Worm (Caenorhabditis elegans) whole organism, L2 larva: ENCODE measurements around the gene Y55F3C.10.

Experiments used
- C34F6.9 ChIP-seq: fragments of 150-350 bp; optimal IDR thresholded peaks from 2 replicates; lab custom pipeline; 2014; ENCODE audit warnings: missing biosample characterization, missing genetic modification characterization
- F13H6.1 ChIP-seq: sonication (generic microtip); optimal IDR thresholded peaks from 2 replicates; lab custom pipeline; 2016; ENCODE audit warnings: missing genetic modification characterization, missing compliant biosample characterization
- R02D3.7 ChIP-seq: fragments of 150-350 bp; optimal IDR thresholded peaks from 2 replicates; lab custom pipeline; 2014; ENCODE audit warnings: missing biosample characterization, missing genetic modification characterization
- Y55F3AM.14 ChIP-seq: fragments of 200-800 bp; sonication (Bioruptor generic); optimal IDR thresholded peaks from 2 replicates; lab custom pipeline; 2018; ENCODE audit warnings: mild to moderate bottlenecking, missing genetic modification characterization, missing compliant biosample characterization
- ZK546.5 ChIP-seq: sonication (generic microtip); optimal IDR thresholded peaks from 2 replicates; lab custom pipeline; 2017; ENCODE audit warnings: missing biosample characterization, missing genetic modification characterization
- alr-1 ChIP-seq: fragments of 150-350 bp; optimal IDR thresholded peaks from 2 replicates; lab custom pipeline; 2014; ENCODE audit warnings: missing biosample characterization, missing genetic modification characterization
- aly-2 ChIP-seq: fragments of 150-350 bp; optimal IDR thresholded peaks from 2 replicates; lab custom pipeline; 2014; ENCODE audit warnings: missing biosample characterization, missing genetic modification characterization
- ama-1 ChIP-seq: fragments of 150-350 bp; optimal IDR thresholded peaks from 2 replicates; lab custom pipeline; 2018; ENCODE audit warnings: inconsistent platforms
- blmp-1 ChIP-seq: sonication (generic microtip); optimal IDR thresholded peaks from 2 replicates; lab custom pipeline; 2017; ENCODE audit warnings: missing genetic modification characterization, mild to moderate bottlenecking, missing compliant biosample characterization, antibody characterized with exemption, moderate library complexity; ENCODE audit not compliant: insufficient read depth
- ceh-16 ChIP-seq: fragments of 150-350 bp; optimal IDR thresholded peaks from 2 replicates; lab custom pipeline; 2014; ENCODE audit warnings: missing biosample characterization, missing genetic modification characterization
- crh-2 ChIP-seq: sonication (generic microtip); optimal IDR thresholded peaks from 2 replicates; lab custom pipeline; 2017; ENCODE audit warnings: missing biosample characterization, missing genetic modification characterization
- dmd-4 ChIP-seq: sonication (generic microtip); optimal IDR thresholded peaks from 2 replicates; lab custom pipeline; 2017; ENCODE audit warnings: missing biosample characterization, missing genetic modification characterization
- elt-1 ChIP-seq: fragments of 150-350 bp; optimal IDR thresholded peaks from 2 replicates; lab custom pipeline; 2014; ENCODE audit warnings: missing biosample characterization, missing genetic modification characterization
- elt-3 ChIP-seq: sonication (generic microtip); optimal IDR thresholded peaks from 2 replicates; lab custom pipeline; 2017; ENCODE audit warnings: missing biosample characterization, missing genetic modification characterization
- fos-1 ChIP-seq: fragments of 150-350 bp; optimal IDR thresholded peaks from 2 replicates; lab custom pipeline; 2014; ENCODE audit warnings: missing biosample characterization, missing genetic modification characterization
- lin-11 ChIP-seq: fragments of 150-350 bp; sonication (generic microtip); optimal IDR thresholded peaks from 2 replicates; lab custom pipeline; 2014; ENCODE audit warnings: missing biosample characterization, missing genetic modification characterization, inconsistent platforms, mixed read lengths
- lin-13 ChIP-seq: fragments of 150-350 bp; optimal IDR thresholded peaks from 2 replicates; lab custom pipeline; 2014; ENCODE audit warnings: missing biosample characterization, missing genetic modification reagents, missing genetic modification characterization
- lin-39 ChIP-seq: fragments of 150-350 bp; optimal IDR thresholded peaks from 2 replicates; lab custom pipeline; 2014; ENCODE audit warnings: missing biosample characterization, missing genetic modification reagents, missing genetic modification characterization
- lsy-2 ChIP-seq, 2 experiments: fragments of 150-350 bp in 1 of 2; sonication (generic microtip) in 1 of 2; optimal IDR thresholded peaks; 2 replicates each; lab custom pipeline; 2014 to 2017; ENCODE audit warnings: missing biosample characterization in 2 of 2, missing genetic modification characterization in 2 of 2
- mab-5 ChIP-seq: fragments of 150-350 bp; optimal IDR thresholded peaks from 2 replicates; lab custom pipeline; 2014; ENCODE audit warnings: missing biosample characterization, missing genetic modification characterization
- mdl-1 ChIP-seq, 2 experiments: fragments of 150-350 bp in 1 of 2; sonication (generic microtip) in 1 of 2; optimal IDR thresholded peaks; 2 replicates each; lab custom pipeline; 2017; ENCODE audit warnings: missing biosample characterization in 2 of 2, missing genetic modification characterization in 2 of 2
- nhr-10 ChIP-seq: sonication (generic microtip); optimal IDR thresholded peaks from 2 replicates; lab custom pipeline; 2017; ENCODE audit warnings: missing biosample characterization, missing genetic modification characterization
- nhr-11 ChIP-seq: fragments of 150-350 bp; optimal IDR thresholded peaks from 2 replicates; lab custom pipeline; 2014; ENCODE audit warnings: missing biosample characterization, missing genetic modification characterization
- nhr-129 ChIP-seq: fragments of 150-350 bp; optimal IDR thresholded peaks from 2 replicates; lab custom pipeline; 2014; ENCODE audit warnings: missing biosample characterization, missing genetic modification characterization
- nhr-21 ChIP-seq: fragments of 150-350 bp; optimal IDR thresholded peaks from 2 replicates; lab custom pipeline; 2014; ENCODE audit warnings: missing biosample characterization, missing genetic modification characterization
- nhr-23 ChIP-seq: fragments of 150-350 bp; optimal IDR thresholded peaks from 2 replicates; lab custom pipeline; 2014; ENCODE audit warnings: missing biosample characterization, missing genetic modification reagents, missing genetic modification characterization
- nhr-25 ChIP-seq: fragments of 150-350 bp; sonication (generic microtip); optimal IDR thresholded peaks from 3 replicates; lab custom pipeline; 2014; ENCODE audit warnings: missing biosample characterization, missing genetic modification characterization
- peb-1 ChIP-seq: fragments of 150-350 bp; optimal IDR thresholded peaks from 2 replicates; lab custom pipeline; 2014; ENCODE audit warnings: missing biosample characterization, missing genetic modification characterization
- skn-1 ChIP-seq: sonication (generic microtip); optimal IDR thresholded peaks from 2 replicates; lab custom pipeline; 2017; ENCODE audit warnings: missing biosample characterization, missing genetic modification characterization
- sma-3 ChIP-seq: sonication (generic microtip); optimal IDR thresholded peaks from 2 replicates; lab custom pipeline; 2016; ENCODE audit warnings: missing genetic modification reagents, missing genetic modification characterization, missing compliant biosample characterization
- sma-9 ChIP-seq, 2 experiments: fragments of 150-350 bp in 1 of 2; sonication (generic microtip) in 1 of 2; optimal IDR thresholded peaks; 2 replicates each; lab custom pipeline; 2014 to 2016; ENCODE audit warnings: missing genetic modification characterization in 2 of 2, mild to moderate bottlenecking in 1 of 2, missing biosample characterization in 1 of 2, missing compliant biosample characterization in 1 of 2, missing genetic modification reagents in 1 of 2, moderate library complexity in 1 of 2
- unc-55 ChIP-seq: fragments of 150-350 bp; sonication (generic microtip); optimal IDR thresholded peaks from 3 replicates; lab custom pipeline; 2014; ENCODE audit warnings: missing biosample characterization, missing genetic modification reagents, missing genetic modification characterization
- unc-62 ChIP-seq: fragments of 150-350 bp; optimal IDR thresholded peaks from 2 replicates; lab custom pipeline; 2014; ENCODE audit warnings: missing biosample characterization, missing genetic modification reagents, missing genetic modification characterization
- zag-1 ChIP-seq: fragments of 150-350 bp; optimal IDR thresholded peaks from 2 replicates; lab custom pipeline; 2014; ENCODE audit warnings: missing biosample characterization, missing genetic modification characterization
- ztf-1 ChIP-seq: fragments of 200-800 bp; sonication (Bioruptor generic); conservative IDR thresholded peaks from 2 replicates; pipeline ENCODE4 v1.3.6; 2022; ENCODE audit warnings: missing genetic modification characterization, missing compliant biosample characterization
- ztf-11 ChIP-seq: sonication (generic microtip); optimal IDR thresholded peaks from 2 replicates; lab custom pipeline; 2017; ENCODE audit warnings: missing biosample characterization, missing genetic modification characterization

Y55F3C.10 gene

ce11 chrIV:762486-763376 is 43.5 kb upstream of the Y55F3C.10 start:
- TF ChIP-seq peb-1 (tag; lab: Kevin White, UChicago): no peak
- no peak for TF ChIP-seq nhr-25 (tag; lab: Kevin White, UChicago)
- TF ChIP-seq Y55F3AM.14: no peak
- no peak for TF ChIP-seq unc-62 (GFP tag; lab: Kevin White, UChicago)
- no peak for TF ChIP-seq unc-55 (GFP tag; lab: Kevin White, UChicago)
- TF ChIP-seq nhr-129 (tag; lab: Kevin White, UChicago): no peak
- no peak for TF ChIP-seq elt-3 (tag; lab: Kevin White, UChicago)
- no peak for TF ChIP-seq aly-2 (tag; lab: Kevin White, UChicago)

- TF ChIP-seq ZK546.5 (tag; lab: Kevin White, UChicago) (no peak), nhr-21 (tag; lab: Kevin White, UChicago) (peak; percentile 26), sma-9 (GFP tag; optimal IDR thresholded peaks at IDR 0.05; lab: Kevin White, UChicago) (peak; percentile 13), sma-9 (tag; optimal IDR thresholded peaks at IDR 0.05; lab: Kevin White, UChicago) (no peak), F13H6.1 (tag; lab: Kevin White, UChicago) (no peak), mab-5 (tag; lab: Kevin White, UChicago) (no peak), ceh-16 (no peak), lin-13 (GFP tag; lab: Kevin White, UChicago) (no peak), crh-2 (tag; lab: Kevin White, UChicago) (peak; percentile 19), nhr-129 (tag; lab: Kevin White, UChicago) (no peak), ama-1 (lab: Kevin White, UChicago) (peak; percentile 80), dmd-4 (tag; lab: Kevin White, UChicago) (no peak), elt-1 (no peak), lin-11 (tag; lab: Kevin White, UChicago) (no peak), skn-1 (tag; lab: Kevin White, UChicago) (no peak), R02D3.7 (no peak), lin-39 (no peak), sma-3 (GFP tag; lab: Kevin White, UChicago) (peak; percentile 78), ztf-11 (no peak), ztf-1 (GFP tag; lab: Robert Waterston, UW) (no peak), alr-1 (tag; lab: Kevin White, UChicago) (no peak)
These were observed 42.8 kb upstream of the Y55F3C.10 start for ce11 chrIV:762016-762459.

ce11 chrIV:760267-760666 is 41.0 kb upstream of the Y55F3C.10 start, which contains the start of gene gst-40:
Gene gst-40 (plus strand): TSS chrIV:760502.
- TF ChIP-seq mab-5 (tag; lab: Kevin White, UChicago) (no peak), unc-55 (GFP tag; lab: Kevin White, UChicago) (peak; percentile 23)

DNA sequence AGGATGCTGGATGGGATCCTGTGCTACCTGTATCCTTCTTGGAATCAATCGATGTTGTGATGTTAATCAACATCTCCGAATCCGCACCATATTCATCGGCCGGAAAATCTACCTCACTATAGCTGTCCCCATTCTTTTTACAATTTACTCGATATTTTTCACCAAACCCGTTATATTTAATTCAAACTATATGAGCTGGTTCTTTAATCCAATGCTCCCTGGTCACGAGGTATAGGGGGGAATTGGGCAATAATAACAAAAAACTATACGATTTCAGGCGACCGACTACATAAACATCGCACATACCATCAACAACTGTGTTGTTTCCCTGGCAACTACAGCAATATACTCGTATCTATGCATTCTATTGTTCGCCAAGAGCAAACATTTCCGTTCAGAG is 38.3 kb upstream of the Y55F3C.10 start:
- no peak for TF ChIP-seq nhr-23 (tag; lab: Kevin White, UChicago)

DNA sequence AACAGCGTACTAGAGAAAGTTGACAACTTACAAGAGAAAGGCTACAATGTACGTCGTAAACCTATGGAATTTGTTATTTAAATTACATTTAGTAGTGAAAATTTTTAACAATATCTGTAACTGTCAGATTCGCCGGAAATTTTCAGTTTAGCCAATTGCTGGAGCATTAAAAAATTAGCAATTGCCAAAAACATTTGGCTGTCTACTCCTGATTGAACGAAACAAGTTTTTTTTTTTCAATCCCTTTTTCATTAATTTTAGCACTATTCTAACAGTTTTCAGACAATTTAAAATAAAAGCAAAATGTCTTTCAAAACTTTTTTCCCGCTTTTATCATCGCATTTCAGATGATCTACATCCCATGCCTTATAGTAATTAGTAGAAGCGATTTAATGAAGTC is 37.7 kb upstream of the Y55F3C.10 start:
- TF ChIP-seq blmp-1 (tag; lab: Kevin White, UChicago): no peak
- no peak for TF ChIP-seq mab-5 (tag; lab: Kevin White, UChicago)
- TF ChIP-seq nhr-11 (tag; lab: Kevin White, UChicago): no peak
- TF ChIP-seq ztf-1 (GFP tag; lab: Robert Waterston, UW): no peak
- TF ChIP-seq mdl-1 (tag; optimal IDR thresholded peaks at IDR 0.05; lab: Kevin White, UChicago): no peak
- TF ChIP-seq nhr-10: no peak
- TF ChIP-seq ceh-16: no peak
- TF ChIP-seq elt-1: no peak
- TF ChIP-seq fos-1 (tag; lab: Kevin White, UChicago): no peak
- TF ChIP-seq aly-2 (tag; lab: Kevin White, UChicago): no peak
- TF ChIP-seq skn-1 (tag; lab: Kevin White, UChicago): no peak
- no peak for TF ChIP-seq alr-1 (tag; lab: Kevin White, UChicago)
- TF ChIP-seq peb-1 (tag; lab: Kevin White, UChicago): no peak
- no peak for TF ChIP-seq lin-13 (GFP tag; lab: Kevin White, UChicago)
- no peak for TF ChIP-seq lin-11 (tag; lab: Kevin White, UChicago)
- TF ChIP-seq zag-1: no peak
- TF ChIP-seq R02D3.7: no peak
- no peak for TF ChIP-seq lsy-2 (tag; optimal IDR thresholded peaks at IDR 0.05; lab: Kevin White, UChicago)
- no peak for TF ChIP-seq C34F6.9 (tag; lab: Kevin White, UChicago)
